Worm (Caenorhabditis elegans) whole organism, L1 larva: ENCODE data around the gene F57A8.1.
A peak's percentile ranks its signal among the peaks of the same experiment; 100 is the strongest.

Experiments
- C04F5.9 ChIP-seq: sonication (generic microtip); optimal IDR thresholded peaks from 2 replicates; lab custom pipeline; 2016; ENCODE audit warnings: missing genetic modification characterization, missing compliant biosample characterization
- C16A3.4 ChIP-seq: fragments of 150-350 bp; optimal IDR thresholded peaks from 2 replicates; lab custom pipeline; 2014; ENCODE audit warnings: missing biosample characterization, missing genetic modification characterization
- C34B4.2 ChIP-seq: sonication (generic microtip); optimal IDR thresholded peaks from 2 replicates; lab custom pipeline; 2017; ENCODE audit warnings: mild to moderate bottlenecking, missing genetic modification characterization, missing compliant biosample characterization
- aha-1 ChIP-seq: fragments of 150-350 bp; optimal IDR thresholded peaks from 2 replicates; lab custom pipeline; 2014; ENCODE audit warnings: missing biosample characterization, missing genetic modification characterization
- alr-1 ChIP-seq: fragments of 200-800 bp; sonication (Bioruptor generic); optimal IDR thresholded peaks from 2 replicates; lab custom pipeline; 2018; ENCODE audit warnings: borderline replicate concordance, mild to moderate bottlenecking, missing genetic modification characterization, missing compliant biosample characterization
- aly-2 ChIP-seq: fragments of 150-350 bp; optimal IDR thresholded peaks from 2 replicates; lab custom pipeline; 2014; ENCODE audit warnings: missing biosample characterization, missing genetic modification characterization
- blmp-1 ChIP-seq: fragments of 150-350 bp; optimal IDR thresholded peaks from 2 replicates; lab custom pipeline; 2014; ENCODE audit warnings: missing biosample characterization, missing genetic modification characterization
- ceh-63 ChIP-seq: fragments of 200-800 bp; sonication (Bioruptor generic); optimal IDR thresholded peaks from 2 replicates; lab custom pipeline; 2018; ENCODE audit warnings: mild to moderate bottlenecking, missing genetic modification characterization, missing compliant biosample characterization
- ceh-82 ChIP-seq, 3 experiments: fragments of 150-350 bp in 1 of 3; sonication (generic microtip) in 2 of 3; optimal IDR thresholded peaks; 2 replicates each; lab custom pipeline; 2014 to 2017; ENCODE audit warnings: missing biosample characterization in 3 of 3, missing genetic modification characterization in 3 of 3
- ceh-88 ChIP-seq: fragments of 200-800 bp; sonication (Bioruptor generic); IDR thresholded peaks from 2 replicates; pipeline ENCODE4 v1.3.6; 2022; ENCODE audit warnings: missing genetic modification characterization, missing compliant biosample characterization
- ces-1 ChIP-seq: fragments of 150-350 bp; optimal IDR thresholded peaks from 2 replicates; lab custom pipeline; 2014; ENCODE audit warnings: missing biosample characterization, missing genetic modification reagents, missing genetic modification characterization
- dsc-1 ChIP-seq: sonication (generic microtip); optimal IDR thresholded peaks from 2 replicates; lab custom pipeline; 2016; ENCODE audit warnings: mild to moderate bottlenecking, missing genetic modification characterization, missing compliant biosample characterization
- efl-1 ChIP-seq, 4 experiments: fragments of 150-350 bp; optimal IDR thresholded peaks in 3 of 4; peaks in 1 of 4; 1 replicate in 1 of 4; 2 replicates in 3 of 4; lab custom pipeline; 2014; ENCODE audit warnings: missing biosample characterization in 2 of 4, missing genetic modification characterization in 2 of 4, missing genetic modification reagents in 2 of 4
- efl-3 ChIP-seq: fragments of 200-800 bp; sonication (Bioruptor generic); optimal IDR thresholded peaks from 2 replicates; lab custom pipeline; 2018; ENCODE audit warnings: mild to moderate bottlenecking, missing genetic modification characterization, missing compliant biosample characterization
- egl-13 ChIP-seq: sonication (generic microtip); optimal IDR thresholded peaks from 2 replicates; lab custom pipeline; 2016; ENCODE audit warnings: missing genotype, missing genetic modification reagents, missing genetic modification characterization, missing compliant biosample characterization
- elt-2 ChIP-seq: sonication (generic microtip); optimal IDR thresholded peaks from 2 replicates; lab custom pipeline; 2016; ENCODE audit warnings: missing genetic modification characterization, mild to moderate bottlenecking, inconsistent platforms, missing compliant biosample characterization, missing genetic modification reagents
- ets-5 ChIP-seq: fragments of 200-800 bp; sonication (Bioruptor generic); IDR thresholded peaks from 2 replicates; pipeline ENCODE4 v1.3.6; 2022; ENCODE audit warnings: missing genetic modification characterization, missing compliant biosample characterization
- fkh-10 ChIP-seq: sonication (generic microtip); optimal IDR thresholded peaks from 2 replicates; lab custom pipeline; 2017; ENCODE audit warnings: missing biosample characterization, missing genetic modification reagents, missing genetic modification characterization
- fos-1 ChIP-seq: fragments of 150-350 bp; optimal IDR thresholded peaks from 2 replicates; lab custom pipeline; 2014; ENCODE audit warnings: missing biosample characterization, missing genetic modification characterization
- hpl-2 ChIP-seq: fragments of 150-350 bp; optimal IDR thresholded peaks from 2 replicates; lab custom pipeline; 2014; ENCODE audit warnings: missing biosample characterization, missing genetic modification reagents, missing genetic modification characterization
- irx-1 ChIP-seq: sonication (generic microtip); optimal IDR thresholded peaks from 2 replicates; lab custom pipeline; 2016; ENCODE audit warnings: missing genetic modification characterization, missing compliant biosample characterization
- jun-1 ChIP-seq: fragments of 150-350 bp; optimal IDR thresholded peaks from 2 replicates; lab custom pipeline; 2014; ENCODE audit warnings: missing biosample characterization, missing genetic modification reagents, missing genetic modification characterization
- lin-13 ChIP-seq: fragments of 150-350 bp; optimal IDR thresholded peaks from 2 replicates; lab custom pipeline; 2014; ENCODE audit warnings: missing biosample characterization, missing genetic modification reagents, missing genetic modification characterization
- lin-14 ChIP-seq: fragments of 200-800 bp; sonication (Bioruptor generic); optimal IDR thresholded peaks from 2 replicates; lab custom pipeline; 2018; ENCODE audit warnings: mild to moderate bottlenecking, missing genetic modification characterization, moderate library complexity, missing compliant biosample characterization
- lin-35 ChIP-seq, 2 experiments: fragments of 150-350 bp; optimal IDR thresholded peaks; 2 replicates each; lab custom pipeline; 2014; ENCODE audit warnings: missing biosample characterization in 2 of 2, missing genetic modification characterization in 2 of 2, missing genetic modification reagents in 2 of 2
- lin-39 ChIP-seq: fragments of 150-350 bp; optimal IDR thresholded peaks from 2 replicates; lab custom pipeline; 2014; ENCODE audit warnings: missing biosample characterization, missing genetic modification reagents, missing genetic modification characterization
- lsy-2 ChIP-seq, 2 experiments: fragments of 150-350 bp; optimal IDR thresholded peaks; 2 replicates each; lab custom pipeline; 2014; ENCODE audit warnings: missing biosample characterization in 2 of 2, missing genetic modification characterization in 2 of 2
- mab-9 ChIP-seq: fragments of 200-800 bp; sonication (Bioruptor generic); IDR thresholded peaks from 2 replicates; pipeline ENCODE4 v1.3.6; 2022; ENCODE audit warnings: missing genetic modification reagents, missing genetic modification characterization, missing compliant biosample characterization
- mef-2 ChIP-seq: fragments of 150-350 bp; optimal IDR thresholded peaks from 2 replicates; lab custom pipeline; 2014; ENCODE audit warnings: missing biosample characterization, missing genetic modification characterization
- nhr-11 ChIP-seq: fragments of 150-350 bp; optimal IDR thresholded peaks from 2 replicates; lab custom pipeline; 2014; ENCODE audit warnings: missing biosample characterization, missing genetic modification characterization
- nhr-19 ChIP-seq: fragments of 200-800 bp; sonication (Bioruptor generic); conservative IDR thresholded peaks from 2 replicates; pipeline ENCODE4 v1.3.6; 2022; ENCODE audit warnings: missing genetic modification characterization, missing compliant biosample characterization
- nhr-20 ChIP-seq: sonication (generic microtip); optimal IDR thresholded peaks from 2 replicates; lab custom pipeline; 2016; ENCODE audit warnings: mild to moderate bottlenecking, missing genetic modification characterization, missing compliant biosample characterization
- nhr-28 ChIP-seq: fragments of 150-350 bp; optimal IDR thresholded peaks from 2 replicates; lab custom pipeline; 2014; ENCODE audit warnings: missing biosample characterization, missing genetic modification characterization
- nhr-71 ChIP-seq: sonication (generic microtip); optimal IDR thresholded peaks from 2 replicates; lab custom pipeline; 2016; ENCODE audit warnings: mild to moderate bottlenecking, missing genetic modification characterization, moderate library complexity, missing compliant biosample characterization
- nhr-84 ChIP-seq: sonication (generic microtip); optimal IDR thresholded peaks from 2 replicates; lab custom pipeline; 2017; ENCODE audit warnings: missing biosample characterization, missing genetic modification characterization
- nhr-85 ChIP-seq: sonication (generic microtip); peaks from one replicate; lab custom pipeline; 2016; ENCODE audit warnings: missing genetic modification characterization, inconsistent platforms, missing compliant biosample characterization
- nhr-90 ChIP-seq: sonication (generic microtip); optimal IDR thresholded peaks from 2 replicates; lab custom pipeline; 2016; ENCODE audit warnings: mild to moderate bottlenecking, missing genetic modification characterization, missing compliant biosample characterization; ENCODE audit not compliant: poor library complexity
- pag-3 ChIP-seq: sonication (generic microtip); optimal IDR thresholded peaks from 2 replicates; lab custom pipeline; 2017; ENCODE audit warnings: missing genetic modification characterization, mild to moderate bottlenecking, missing compliant biosample characterization, antibody characterized with exemption, borderline replicate concordance; ENCODE audit not compliant: insufficient read depth
- rnt-1 ChIP-seq: sonication (generic microtip); optimal IDR thresholded peaks from 2 replicates; lab custom pipeline; 2016; ENCODE audit warnings: mild to moderate bottlenecking, missing genetic modification characterization, moderate library complexity, missing compliant biosample characterization
- skn-1 ChIP-seq: fragments of 150-350 bp; optimal IDR thresholded peaks from 2 replicates; lab custom pipeline; 2014; ENCODE audit warnings: missing biosample characterization, missing genetic modification characterization
- snpc-4 ChIP-seq: fragments of 150-350 bp; optimal IDR thresholded peaks from 2 replicates; lab custom pipeline; 2014; ENCODE audit warnings: missing biosample characterization, missing genetic modification characterization
- snu-23 ChIP-seq: sonication (generic microtip); optimal IDR thresholded peaks from 2 replicates; lab custom pipeline; 2016; ENCODE audit warnings: missing genetic modification characterization, missing compliant biosample characterization
- sptf-1 ChIP-seq: fragments of 150-350 bp; optimal IDR thresholded peaks from 2 replicates; lab custom pipeline; 2014; ENCODE audit warnings: missing biosample characterization, missing genetic modification characterization
- tlp-1 ChIP-seq: fragments of 150-350 bp; optimal IDR thresholded peaks from 2 replicates; lab custom pipeline; 2014; ENCODE audit warnings: missing biosample characterization, missing genetic modification characterization
- unc-130 ChIP-seq: fragments of 150-350 bp; optimal IDR thresholded peaks from 2 replicates; lab custom pipeline; 2017; ENCODE audit warnings: missing biosample characterization, missing genetic modification characterization, inconsistent platforms
- unc-30 ChIP-seq: sonication (generic microtip); optimal IDR thresholded peaks from 2 replicates; lab custom pipeline; 2017; ENCODE audit warnings: missing biosample characterization, missing genetic modification characterization

Gene F57A8.1

ce11 chrV:10083999-10084468, 46.9 kb downstream of the F57A8.1 start, which contains the start of gene nhr-12:
Gene nhr-12 (minus strand): TSS chrV:10084049.
- TF ChIP-seq snu-23 (GFP tag; lab: Kevin White, UChicago) (no peak), nhr-20 (tag; lab: Kevin White, UChicago) (peak; percentile 59), lin-39 (tag; lab: Kevin White, UChicago) (no peak), ceh-63 (no peak), nhr-84 (tag; lab: Kevin White, UChicago) (no peak), blmp-1 (tag; lab: Kevin White, UChicago) (peak; percentile 8), efl-1 (optimal IDR thresholded peaks at IDR 0.05; lab: Kevin White, UChicago) (peak; percentile 1 to 9), efl-1 (GFP tag; optimal IDR thresholded peaks at IDR 0.05 in 1 of 2; lab: Kevin White, UChicago) (no peak), nhr-71 (peak; percentile 50), C16A3.4 (no peak), mab-9 (GFP tag; lab: Robert Waterston, UW) (no peak), skn-1 (tag; lab: Kevin White, UChicago) (no peak), tlp-1 (tag; lab: Kevin White, UChicago) (no peak), snpc-4 (tag; lab: Kevin White, UChicago) (no peak), lin-35 (GFP tag; optimal IDR thresholded peaks at IDR 0.05; lab: Kevin White, UChicago) (peak in 1 of 2 experiments; percentile 7), jun-1 (tag; lab: Kevin White, UChicago) (no peak), ces-1 (GFP tag; lab: Kevin White, UChicago) (no peak), fos-1 (tag; lab: Kevin White, UChicago) (no peak), nhr-28 (no peak), elt-2 (tag; lab: Kevin White, UChicago) (no peak), ets-5 (no peak), ceh-82 (tag; optimal IDR thresholded peaks at IDR 0.05; lab: Kevin White, UChicago) (no peak), aly-2 (tag; lab: Kevin White, UChicago) (no peak), lin-13 (GFP tag; lab: Kevin White, UChicago) (no peak), nhr-19 (GFP tag; lab: Robert Waterston, UW) (no peak), nhr-90 (tag; lab: Kevin White, UChicago) (no peak)

- TF ChIP-seq nhr-85 (tag; lab: Kevin White, UChicago) (peak; percentile 37), pag-3 (tag; lab: Kevin White, UChicago) (no peak), ceh-82 (tag; optimal IDR thresholded peaks at IDR 0.05; lab: Kevin White, UChicago) (no peak), efl-1 (optimal IDR thresholded peaks at IDR 0.05; lab: Kevin White, UChicago) (no peak), efl-1 (GFP tag; optimal IDR thresholded peaks at IDR 0.05 in 1 of 2; lab: Kevin White, UChicago) (no peak)
Observed at ce11 chrV:10084864-10085263, 47.7 kb downstream of the F57A8.1 start, which contains the start of gene R04B5.6. Gene R04B5.6 (plus strand): TSS chrV:10085164.

- TF ChIP-seq efl-3 (GFP tag; lab: Kevin White, UChicago) (no peak), C04F5.9 (tag; lab: Kevin White, UChicago) (no peak), lin-14 (GFP tag; lab: Kevin White, UChicago) (peak; percentile 6), rnt-1 (tag; lab: Kevin White, UChicago) (peak; percentile 31), skn-1 (tag; lab: Kevin White, UChicago) (no peak)
Observed at ce11 chrV:10086141-10086540, 49.0 kb downstream of the F57A8.1 start.

ce11 chrV:10087103-10087502, 50.0 kb downstream of the F57A8.1 start, which contains the start of gene R04B5.5:
Gene R04B5.5 (plus strand): TSS chrV:10087480.
- no peak for TF ChIP-seq unc-130 (tag; lab: Kevin White, UChicago)
- TF ChIP-seq C34B4.2 (tag; lab: Kevin White, UChicago) = no peak
- no peak for TF ChIP-seq unc-30
- no peak for TF ChIP-seq fkh-10
- no peak for TF ChIP-seq sptf-1 (tag; lab: Kevin White, UChicago)
- peak; percentile 39 for TF ChIP-seq nhr-19 (GFP tag; lab: Robert Waterston, UW)
- no peak for TF ChIP-seq aha-1 (tag; lab: Kevin White, UChicago)
- peak; percentile 72 for TF ChIP-seq nhr-71
- TF ChIP-seq ets-5 = no peak
- TF ChIP-seq lsy-2 (tag; optimal IDR thresholded peaks at IDR 0.05; lab: Kevin White, UChicago) = no peak
- no peak for TF ChIP-seq ces-1 (GFP tag; lab: Kevin White, UChicago)
- TF ChIP-seq ceh-82 (tag; optimal IDR thresholded peaks at IDR 0.05; lab: Kevin White, UChicago) = no peak
- TF ChIP-seq hpl-2 (GFP tag; lab: Kevin White, UChicago) = no peak
- TF ChIP-seq nhr-85 (tag; lab: Kevin White, UChicago) = peak; percentile 54
- no peak for TF ChIP-seq egl-13
- TF ChIP-seq dsc-1 (tag; lab: Kevin White, UChicago) = no peak
- no peak for TF ChIP-seq alr-1 (tag; lab: Kevin White, UChicago)
- TF ChIP-seq snpc-4 (tag; lab: Kevin White, UChicago) = no peak
- TF ChIP-seq nhr-11 (tag; lab: Kevin White, UChicago) = no peak
- TF ChIP-seq ceh-88 (GFP tag; lab: Robert Waterston, UW) = no peak
- TF ChIP-seq irx-1 = no peak
- no peak for TF ChIP-seq mef-2 (tag; lab: Kevin White, UChicago)
